Worm (Caenorhabditis elegans) whole organism, L1 larva: ENCODE data around the gene CD4.1.

Source experiments
- C34B4.2 ChIP-seq: sonication (generic microtip); optimal IDR thresholded peaks from 2 replicates; lab custom pipeline; 2017; ENCODE audit warnings: mild to moderate bottlenecking, missing genetic modification characterization, missing compliant biosample characterization
- Y116A8C.19 ChIP-seq: sonication (generic microtip); optimal IDR thresholded peaks from 2 replicates; lab custom pipeline; 2016; ENCODE audit warnings: missing compliant biosample characterization, missing genetic modification characterization, borderline replicate concordance
- aha-1 ChIP-seq: fragments of 150-350 bp; optimal IDR thresholded peaks from 2 replicates; lab custom pipeline; 2014; ENCODE audit warnings: missing biosample characterization, missing genetic modification characterization
- aly-2 ChIP-seq: fragments of 150-350 bp; optimal IDR thresholded peaks from 2 replicates; lab custom pipeline; 2014; ENCODE audit warnings: missing biosample characterization, missing genetic modification characterization
- blmp-1 ChIP-seq: fragments of 150-350 bp; optimal IDR thresholded peaks from 2 replicates; lab custom pipeline; 2014; ENCODE audit warnings: missing biosample characterization, missing genetic modification characterization
- ceh-82 ChIP-seq, 3 experiments: fragments of 150-350 bp in 1 of 3; sonication (generic microtip) in 2 of 3; optimal IDR thresholded peaks; 2 replicates each; lab custom pipeline; 2014 to 2017; ENCODE audit warnings: missing biosample characterization in 3 of 3, missing genetic modification characterization in 3 of 3
- ceh-88 ChIP-seq: fragments of 200-800 bp; sonication (Bioruptor generic); IDR thresholded peaks from 2 replicates; pipeline ENCODE4 v1.3.6; 2022; ENCODE audit warnings: missing genetic modification characterization, missing compliant biosample characterization
- ces-1 ChIP-seq: fragments of 150-350 bp; optimal IDR thresholded peaks from 2 replicates; lab custom pipeline; 2014; ENCODE audit warnings: missing biosample characterization, missing genetic modification reagents, missing genetic modification characterization
- dpl-1 ChIP-seq, 3 experiments: fragments of 150-350 bp in 2 of 3; sonication (generic microtip) in 1 of 3; optimal IDR thresholded peaks; 2 replicates each; lab custom pipeline; 2014 to 2017; ENCODE audit warnings: missing biosample characterization in 3 of 3, missing genetic modification characterization in 3 of 3, missing genetic modification reagents in 3 of 3
- efl-1 ChIP-seq, 4 experiments: fragments of 150-350 bp; optimal IDR thresholded peaks in 3 of 4; peaks in 1 of 4; 1 replicate in 1 of 4; 2 replicates in 3 of 4; lab custom pipeline; 2014; ENCODE audit warnings: missing biosample characterization in 2 of 4, missing genetic modification characterization in 2 of 4, missing genetic modification reagents in 2 of 4
- fkh-4 ChIP-seq: sonication (generic microtip); optimal IDR thresholded peaks from 2 replicates; lab custom pipeline; 2016; ENCODE audit warnings: missing compliant biosample characterization, missing genetic modification characterization, borderline replicate concordance
- fos-1 ChIP-seq: fragments of 150-350 bp; optimal IDR thresholded peaks from 2 replicates; lab custom pipeline; 2014; ENCODE audit warnings: missing biosample characterization, missing genetic modification characterization
- grh-1 ChIP-seq: fragments of 200-800 bp; sonication (Bioruptor generic); IDR thresholded peaks from 2 replicates; pipeline ENCODE4 v1.3.6; 2022; ENCODE audit warnings: missing genetic modification reagents, missing genetic modification characterization, missing compliant biosample characterization
- hpl-2 ChIP-seq: fragments of 150-350 bp; optimal IDR thresholded peaks from 2 replicates; lab custom pipeline; 2014; ENCODE audit warnings: missing biosample characterization, missing genetic modification reagents, missing genetic modification characterization
- irx-1 ChIP-seq: sonication (generic microtip); optimal IDR thresholded peaks from 2 replicates; lab custom pipeline; 2016; ENCODE audit warnings: missing genetic modification characterization, missing compliant biosample characterization
- jun-1 ChIP-seq: fragments of 150-350 bp; optimal IDR thresholded peaks from 2 replicates; lab custom pipeline; 2014; ENCODE audit warnings: missing biosample characterization, missing genetic modification reagents, missing genetic modification characterization
- lin-13 ChIP-seq: fragments of 150-350 bp; optimal IDR thresholded peaks from 2 replicates; lab custom pipeline; 2014; ENCODE audit warnings: missing biosample characterization, missing genetic modification reagents, missing genetic modification characterization
- lin-15B ChIP-seq: fragments of 150-350 bp; sonication (generic microtip); optimal IDR thresholded peaks from 3 replicates; lab custom pipeline; 2014; ENCODE audit warnings: missing biosample characterization, missing genetic modification characterization
- lin-35 ChIP-seq, 2 experiments: fragments of 150-350 bp; optimal IDR thresholded peaks; 2 replicates each; lab custom pipeline; 2014; ENCODE audit warnings: missing biosample characterization in 2 of 2, missing genetic modification characterization in 2 of 2, missing genetic modification reagents in 2 of 2
- lsy-2 ChIP-seq, 2 experiments: fragments of 150-350 bp; optimal IDR thresholded peaks; 2 replicates each; lab custom pipeline; 2014; ENCODE audit warnings: missing biosample characterization in 2 of 2, missing genetic modification characterization in 2 of 2
- mab-9 ChIP-seq: fragments of 200-800 bp; sonication (Bioruptor generic); IDR thresholded peaks from 2 replicates; pipeline ENCODE4 v1.3.6; 2022; ENCODE audit warnings: missing genetic modification reagents, missing genetic modification characterization, missing compliant biosample characterization
- mep-1 ChIP-seq: fragments of 150-350 bp; optimal IDR thresholded peaks from 2 replicates; lab custom pipeline; 2014; ENCODE audit warnings: missing biosample characterization, missing genetic modification characterization
- nhr-11 ChIP-seq: fragments of 150-350 bp; optimal IDR thresholded peaks from 2 replicates; lab custom pipeline; 2014; ENCODE audit warnings: missing biosample characterization, missing genetic modification characterization
- nhr-19 ChIP-seq: fragments of 200-800 bp; sonication (Bioruptor generic); conservative IDR thresholded peaks from 2 replicates; pipeline ENCODE4 v1.3.6; 2022; ENCODE audit warnings: missing genetic modification characterization, missing compliant biosample characterization
- nhr-20 ChIP-seq: sonication (generic microtip); optimal IDR thresholded peaks from 2 replicates; lab custom pipeline; 2016; ENCODE audit warnings: mild to moderate bottlenecking, missing genetic modification characterization, missing compliant biosample characterization
- nhr-28 ChIP-seq: fragments of 150-350 bp; optimal IDR thresholded peaks from 2 replicates; lab custom pipeline; 2014; ENCODE audit warnings: missing biosample characterization, missing genetic modification characterization
- nhr-47 ChIP-seq: sonication (generic microtip); optimal IDR thresholded peaks from 2 replicates; lab custom pipeline; 2016; ENCODE audit warnings: mild to moderate bottlenecking, missing genetic modification characterization, moderate library complexity, missing compliant biosample characterization
- nhr-77 ChIP-seq: fragments of 150-350 bp; optimal IDR thresholded peaks from 2 replicates; lab custom pipeline; 2014; ENCODE audit warnings: missing biosample characterization, missing genetic modification characterization
- nhr-84 ChIP-seq: sonication (generic microtip); optimal IDR thresholded peaks from 2 replicates; lab custom pipeline; 2017; ENCODE audit warnings: missing biosample characterization, missing genetic modification characterization
- nhr-90 ChIP-seq: sonication (generic microtip); optimal IDR thresholded peaks from 2 replicates; lab custom pipeline; 2016; ENCODE audit warnings: mild to moderate bottlenecking, missing genetic modification characterization, missing compliant biosample characterization; ENCODE audit not compliant: poor library complexity
- pax-3 ChIP-seq: fragments of 200-800 bp; sonication (Bioruptor generic); optimal IDR thresholded peaks from 2 replicates; lab custom pipeline; 2018; ENCODE audit warnings: mild to moderate bottlenecking, missing genetic modification characterization, moderate library complexity, missing compliant biosample characterization
- pqm-1 ChIP-seq: sonication (generic microtip); optimal IDR thresholded peaks from 3 replicates; lab custom pipeline; 2017; ENCODE audit warnings: missing biosample characterization, missing genetic modification characterization
- skn-1 ChIP-seq: fragments of 150-350 bp; optimal IDR thresholded peaks from 2 replicates; lab custom pipeline; 2014; ENCODE audit warnings: missing biosample characterization, missing genetic modification characterization
- sptf-1 ChIP-seq: fragments of 150-350 bp; optimal IDR thresholded peaks from 2 replicates; lab custom pipeline; 2014; ENCODE audit warnings: missing biosample characterization, missing genetic modification characterization
- sup-37 ChIP-seq: fragments of 200-800 bp; sonication (Bioruptor generic); optimal IDR thresholded peaks from 2 replicates; lab custom pipeline; 2018; ENCODE audit warnings: mild to moderate bottlenecking, missing genetic modification characterization, missing compliant biosample characterization
- tlp-1 ChIP-seq: fragments of 150-350 bp; optimal IDR thresholded peaks from 2 replicates; lab custom pipeline; 2014; ENCODE audit warnings: missing biosample characterization, missing genetic modification characterization
- unc-30 ChIP-seq: sonication (generic microtip); optimal IDR thresholded peaks from 2 replicates; lab custom pipeline; 2017; ENCODE audit warnings: missing biosample characterization, missing genetic modification characterization
- vab-15 ChIP-seq: sonication (generic microtip); optimal IDR thresholded peaks from 2 replicates; lab custom pipeline; 2017; ENCODE audit warnings: missing genotype, mild to moderate bottlenecking, missing genetic modification characterization, missing compliant biosample characterization
- xbp-1 ChIP-seq: sonication (generic microtip); optimal IDR thresholded peaks from 2 replicates; lab custom pipeline; 2016; ENCODE audit warnings: missing genetic modification characterization, missing compliant biosample characterization
- zip-4 ChIP-seq: fragments of 200-800 bp; sonication (Bioruptor generic); optimal IDR thresholded peaks from 2 replicates; lab custom pipeline; 2018; ENCODE audit warnings: mild to moderate bottlenecking, missing genetic modification characterization, moderate library complexity, missing compliant biosample characterization

CD4.1 gene

ce11 chrV:5614724-5615123, 8.4 kb downstream of the CD4.1 start, which contains the start of gene M03E7.3:
M03E7.3 (plus strand) TSS chrV:5615024.
- TF ChIP-seq hpl-2 (GFP tag; lab: Kevin White, UChicago) (no peak), nhr-19 (GFP tag; lab: Robert Waterston, UW) (no peak), aha-1 (tag; lab: Kevin White, UChicago) (no peak), zip-4 (no peak), unc-30 (no peak), aly-2 (tag; lab: Kevin White, UChicago) (no peak), blmp-1 (tag; lab: Kevin White, UChicago) (no peak), ceh-88 (no peak), jun-1 (tag; lab: Kevin White, UChicago) (no peak), sup-37 (GFP tag; lab: Kevin White, UChicago) (no peak)

- TF ChIP-seq efl-1 (optimal IDR thresholded peaks at IDR 0.05; lab: Kevin White, UChicago) (no peak), efl-1 (GFP tag; optimal IDR thresholded peaks at IDR 0.05 in 1 of 2; lab: Kevin White, UChicago) (peak in 1 of 2 experiments; percentile 83), unc-30 (no peak)
These were observed 10.9 kb downstream of the CD4.1 start, which contains the start of gene M03E7.2 for ce11 chrV:5617301-5617700. M03E7.2 (plus strand) TSS chrV:5617601.

- peak; percentile 25 to 45 for TF ChIP-seq efl-1 (optimal IDR thresholded peaks at IDR 0.05; lab: Kevin White, UChicago)
- TF ChIP-seq efl-1 (GFP tag; optimal IDR thresholded peaks at IDR 0.05 in 1 of 2; lab: Kevin White, UChicago) = peak; percentile 30 to 69
- TF ChIP-seq lin-35 (GFP tag; optimal IDR thresholded peaks at IDR 0.05; lab: Kevin White, UChicago) = peak in 1 of 2 experiments; percentile 53
- peak; percentile 23 for TF ChIP-seq mep-1
- peak in 1 of 2 experiments; percentile 79 for TF ChIP-seq lsy-2 (tag; optimal IDR thresholded peaks at IDR 0.05; lab: Kevin White, UChicago)
- TF ChIP-seq pqm-1 (tag; lab: Kevin White, UChicago) = no peak
- no peak for TF ChIP-seq grh-1
- TF ChIP-seq dpl-1 (GFP tag; optimal IDR thresholded peaks at IDR 0.05; lab: Kevin White, UChicago) = peak in 1 of 3 experiments; percentile 61
These were observed 13.0 kb downstream of the CD4.1 start for ce11 chrV:5619372-5619771.

ce11 chrV:5620040-5620439, 13.7 kb downstream of the CD4.1 start, which contains the start of gene memb-2:
memb-2 (minus strand) TSS chrV:5620140.
- TF ChIP-seq pax-3 (tag; lab: Kevin White, UChicago) = no peak

ce11 chrV:5621390-5621789, 15.0 kb downstream of the CD4.1 start, which contains the start of gene M03E7.1:
M03E7.1 (plus strand) TSS chrV:5621690.
- TF ChIP-seq nhr-47 (tag; lab: Kevin White, UChicago) (no peak), Y116A8C.19 (tag; lab: Kevin White, UChicago) (no peak), nhr-77 (tag; lab: Kevin White, UChicago) (no peak), grh-1 (no peak)

- TF ChIP-seq ces-1 (no peak), hpl-2 (GFP tag; lab: Kevin White, UChicago) (no peak), sptf-1 (tag; lab: Kevin White, UChicago) (no peak), nhr-90 (tag; lab: Kevin White, UChicago) (no peak), skn-1 (tag; lab: Kevin White, UChicago) (no peak), C34B4.2 (tag; lab: Kevin White, UChicago) (no peak)
These were observed 21.7 kb downstream of the CD4.1 start for ce11 chrV:5628014-5628413.

- TF ChIP-seq hpl-2 (GFP tag; lab: Kevin White, UChicago) (no peak), vab-15 (tag; lab: Kevin White, UChicago) (no peak), fkh-4 (tag; lab: Kevin White, UChicago) (no peak), aly-2 (tag; lab: Kevin White, UChicago) (no peak), nhr-77 (tag; lab: Kevin White, UChicago) (no peak), lin-13 (GFP tag; lab: Kevin White, UChicago) (no peak), aha-1 (tag; lab: Kevin White, UChicago) (no peak), irx-1 (no peak), nhr-11 (tag; lab: Kevin White, UChicago) (no peak), xbp-1 (tag; lab: Kevin White, UChicago) (no peak), lin-15B (tag; lab: Kevin White, UChicago) (no peak), mab-9 (GFP tag; lab: Robert Waterston, UW) (no peak), tlp-1 (tag; lab: Kevin White, UChicago) (no peak), nhr-28 (tag; lab: Kevin White, UChicago) (no peak), nhr-84 (tag; lab: Kevin White, UChicago) (no peak), ceh-82 (tag; optimal IDR thresholded peaks at IDR 0.05; lab: Kevin White, UChicago) (no peak), Y116A8C.19 (tag; lab: Kevin White, UChicago) (no peak), fos-1 (no peak), nhr-20 (no peak)
These were observed 24.4 kb downstream of the CD4.1 start, which contains the start of gene acy-4 for ce11 chrV:5630792-5631191. acy-4 (minus strand) TSS chrV:5630892.
